Worm (Caenorhabditis elegans) whole organism, dauer: ENCODE results near the gene srh-170.

ENCODE experiments used
- unc-62 ChIP-seq: sonication (generic microtip); optimal IDR thresholded peaks from 2 replicates; lab custom pipeline; 2017; ENCODE audit warnings: missing biosample characterization, missing genetic modification reagents, missing genetic modification characterization

The srh-170 gene

ce11 chrV:15352376-15352775 lies 36.3 kb downstream of the srh-170 start, which contains the start of gene srx-58:
Gene srx-58 (plus strand): TSS chrV:15352676.
- no peak for TF ChIP-seq unc-62

- no peak for TF ChIP-seq unc-62
These were observed 38.1 kb downstream of the srh-170 start, which contains the start of gene clec-231 for ce11 chrV:15350615-15351014. Gene clec-231 (minus strand): TSS chrV:15350715.

ce11 chrV:15349044-15349443 lies 39.6 kb downstream of the srh-170 start, which contains the start of gene clec-230:
Gene clec-230 (minus strand): TSS chrV:15349144.
- no peak for TF ChIP-seq unc-62

- no peak for TF ChIP-seq unc-62
These were observed 41.4 kb downstream of the srh-170 start, which contains the start of gene C29F3.3 for ce11 chrV:15347292-15347691. Gene C29F3.3 (minus strand): TSS chrV:15347392.

ce11 chrV:15344481-15344880 lies 44.2 kb downstream of the srh-170 start, which contains the start of gene wrt-8:
Gene wrt-8 (minus strand): TSS chrV:15344581.
- no peak for TF ChIP-seq unc-62

ce11 chrV:15341404-15341803 lies 47.3 kb downstream of the srh-170 start, which contains the start of gene clec-229:
Gene clec-229 (minus strand): TSS chrV:15341504.
- TF ChIP-seq unc-62: no peak

- no peak for TF ChIP-seq unc-62
These were observed 49.3 kb downstream of the srh-170 start, which contains the start of gene clec-228 for ce11 chrV:15339363-15339762. Gene clec-228 (minus strand): TSS chrV:15339463.

ce11 chrV:15337405-15337804 lies 51.3 kb downstream of the srh-170 start, which contains the start of gene wrt-7:
Gene wrt-7 (minus strand): TSS chrV:15337505.
- no peak for TF ChIP-seq unc-62
